Fruit fly (Drosophila melanogaster): ENCODE measurements around the gene bowl.
A peak's percentile ranks its signal among the peaks of the same experiment; 100 is the strongest.

Gene bowl

DNA sequence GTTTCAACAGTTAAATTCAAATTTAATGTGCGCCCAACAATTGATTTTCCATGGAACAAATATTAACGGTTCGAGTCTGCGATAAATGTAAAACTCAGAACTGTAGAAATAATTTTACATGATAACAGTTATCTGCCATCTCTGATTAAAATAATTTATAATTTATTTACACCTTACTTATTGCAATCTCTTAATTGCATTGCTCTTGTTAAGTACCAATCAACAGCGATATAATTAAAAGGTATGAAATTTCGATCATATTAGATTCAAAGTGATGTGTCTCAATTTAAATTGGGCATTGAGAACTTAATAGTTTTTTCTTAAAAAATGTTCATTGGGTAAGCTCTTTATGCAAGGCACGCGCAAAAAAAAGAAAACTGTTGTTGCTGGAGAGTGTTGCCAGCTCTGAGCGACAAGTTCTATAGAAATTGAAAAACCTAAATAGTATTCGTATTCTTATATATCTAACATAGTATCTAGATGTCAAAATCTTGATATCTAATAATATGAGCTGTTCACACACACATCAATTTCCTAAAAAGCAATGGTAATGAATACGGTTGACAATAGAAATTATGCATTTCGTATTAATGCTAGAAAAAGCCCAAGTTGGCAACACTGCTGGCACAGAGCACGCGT is 31.4 kb downstream of the bowl start (continued):
- peak; percentile 83 for TF ChIP-seq CG9817 (tag; optimal IDR thresholded peaks at IDR 0.05)
- TF ChIP-seq CG10654 (GFP tag; optimal IDR thresholded peaks at IDR 0.05) = peak; percentile 38
- TF ChIP-seq salm (tag; optimal IDR thresholded peaks at IDR 0.05) = peak; percentile 71
- TF ChIP-seq inv (GFP tag; IDR thresholded peaks at IDR 0.05; ENCODE audit: partially characterized antibody) = no peak
- peak; percentile 73 for TF ChIP-seq E2f2 (GFP tag; IDR thresholded peaks at IDR 0.05)
- TF ChIP-seq jumu (GFP tag; optimal IDR thresholded peaks at IDR 0.05) = peak; percentile 46
- TF ChIP-seq CG12219 (GFP tag; optimal IDR thresholded peaks at IDR 0.05) = peak; percentile 55
- TF ChIP-seq CG17359 (tag; optimal IDR thresholded peaks at IDR 0.05) = peak; percentile 80
- no peak for TF ChIP-seq tna (GFP tag; IDR thresholded peaks at IDR 0.05; ENCODE audit: partially characterized antibody)
- TF ChIP-seq CG31441 (GFP tag; IDR thresholded peaks at IDR 0.05) = 0 out of 2 replicates have a peak, but pooled peaks have one; percentile 30
- TF ChIP-seq CG7556 (GFP tag; optimal IDR thresholded peaks at IDR 0.05) = peak; percentile 28
- TF ChIP-seq kah (GFP tag; optimal IDR thresholded peaks at IDR 0.05) = peak; percentile 27
- TF ChIP-seq CG10959 (GFP tag; IDR thresholded peaks at IDR 0.05) = no peak
- peak; percentile 65 for TF ChIP-seq CG11085 (GFP tag; IDR thresholded peaks at IDR 0.05)
- TF ChIP-seq Eip74EF (GFP tag; optimal IDR thresholded peaks at IDR 0.05) = no peak
- TF ChIP-seq fru (optimal IDR thresholded peaks at IDR 0.05) = no peak
- no peak; the same call in 1 of the 2 replicates for TF ChIP-seq CG7372 (GFP tag; IDR thresholded peaks at IDR 0.05)
- peak; percentile 84 for TF ChIP-seq CG8924 (tag; optimal IDR thresholded peaks at IDR 0.05)
- no peak for TF ChIP-seq CG7987 (GFP tag; optimal IDR thresholded peaks at IDR 0.05)
- peak; percentile 37 for TF ChIP-seq Myb (GFP tag; optimal IDR thresholded peaks at IDR 0.05)
- TF ChIP-seq CG14014 (GFP tag; IDR thresholded peaks at IDR 0.05) = peak; percentile 75
- peak; percentile 74 for TF ChIP-seq CG10543 (GFP tag; optimal IDR thresholded peaks at IDR 0.05)
- peak; percentile 23 for TF ChIP-seq CHES-1-like (GFP tag; optimal IDR thresholded peaks at IDR 0.05)
- no peak for TF ChIP-seq z (GFP tag; IDR thresholded peaks at IDR 0.05)
- TF ChIP-seq CG18764 (GFP tag; optimal IDR thresholded peaks at IDR 0.05) = peak; percentile 29
- peak; percentile 53 for TF ChIP-seq Camta (GFP tag; optimal IDR thresholded peaks at IDR 0.05)
- no peak for TF ChIP-seq CG16813 (GFP tag; IDR thresholded peaks at IDR 0.05; ENCODE audit: partially characterized antibody)
- no peak for TF ChIP-seq CG17802 (tag; optimal IDR thresholded peaks at IDR 0.05)
- TF ChIP-seq Sin3A (optimal IDR thresholded peaks at IDR 0.05) = no peak
- TF ChIP-seq pb (GFP tag; optimal IDR thresholded peaks at IDR 0.05) = no peak
- no peak for TF ChIP-seq gcm2 (GFP tag; optimal IDR thresholded peaks at IDR 0.05)
- no peak for TF ChIP-seq hbn (GFP tag; IDR thresholded peaks at IDR 0.05; ENCODE audit: partially characterized antibody)
- TF ChIP-seq Dfd (GFP tag; optimal IDR thresholded peaks at IDR 0.05) = no peak
- peak; percentile 39 for TF ChIP-seq slp2 (GFP tag; optimal IDR thresholded peaks at IDR 0.05)
- 0 out of 2 replicates have a peak, but pooled peaks have one; percentile 29 for TF ChIP-seq esg (GFP tag; conservative IDR thresholded peaks at IDR 0.05)
- no peak for TF ChIP-seq nerfin-1 (tag; optimal IDR thresholded peaks at IDR 0.05)
- TF ChIP-seq ci (GFP tag; IDR thresholded peaks at IDR 0.05) = peak; percentile 87
- TF ChIP-seq Ets65A (GFP tag) = no peak
- peak; percentile 51 for TF ChIP-seq CG12744 (GFP tag; optimal IDR thresholded peaks at IDR 0.05)
- peak; percentile 53 for TF ChIP-seq mam (GFP tag; optimal IDR thresholded peaks at IDR 0.05)
- TF ChIP-seq CG11723 (GFP tag; optimal IDR thresholded peaks at IDR 0.05) = no peak
- peak; percentile 9 for TF ChIP-seq mirr (GFP tag; optimal IDR thresholded peaks at IDR 0.05)
- TF ChIP-seq CG30431 (GFP tag; optimal IDR thresholded peaks at IDR 0.05) = peak; percentile 39
- TF ChIP-seq klu (GFP tag; IDR thresholded peaks at IDR 0.05) = peak; percentile 13; the same call in 1 of the 2 replicates
- TF ChIP-seq sob (GFP tag; IDR thresholded peaks at IDR 0.05) = peak; percentile 66; the same call in 1 of the 2 replicates
- no peak for TF ChIP-seq CG8388 (GFP tag; optimal IDR thresholded peaks at IDR 0.05)
- TF ChIP-seq CG9932 (GFP tag; IDR thresholded peaks at IDR 0.05) = peak; percentile 83
- peak; percentile 44 for TF ChIP-seq Abd-B (GFP tag; optimal IDR thresholded peaks at IDR 0.05)
- TF ChIP-seq CG7271 (tag; optimal IDR thresholded peaks at IDR 0.05) = no peak
- peak; percentile 26 for TF ChIP-seq CG1529 (GFP tag; optimal IDR thresholded peaks at IDR 0.05)

Data from whole organism, embryonic.